Worm (Caenorhabditis elegans) whole organism, L4 larva: ENCODE measurements around the gene B0218.5.

Source experiments
- F10B5.3 ChIP-seq: sonication (generic microtip); optimal IDR thresholded peaks from 2 replicates; lab custom pipeline; 2016; ENCODE audit warnings: mild to moderate bottlenecking, missing genetic modification characterization, missing compliant biosample characterization
- F26F4.8 ChIP-seq: fragments of 200-800 bp; sonication (Bioruptor generic); conservative IDR thresholded peaks from 2 replicates; pipeline ENCODE4 v1.3.6; 2022; ENCODE audit warnings: missing genetic modification characterization, missing compliant biosample characterization
- T20F7.1 ChIP-seq: fragments of 200-800 bp; sonication (Bioruptor generic); optimal IDR thresholded peaks from 2 replicates; lab custom pipeline; 2018; ENCODE audit warnings: mild to moderate bottlenecking, missing genetic modification characterization, missing compliant biosample characterization
- T26A8.4 ChIP-seq: fragments of 200-800 bp; sonication (Bioruptor generic); IDR thresholded peaks from 2 replicates; pipeline ENCODE4 v1.3.6; 2022; ENCODE audit warnings: missing genetic modification characterization, missing compliant biosample characterization
- Y48G9A.11 ChIP-seq: fragments of 200-800 bp; sonication (Bioruptor generic); IDR thresholded peaks from 2 replicates; pipeline ENCODE4 v1.3.6; 2022; ENCODE audit warnings: missing genetic modification reagents, missing genetic modification characterization, missing compliant biosample characterization
- aha-1 ChIP-seq: fragments of 150-350 bp; peaks from one replicate; lab custom pipeline; 2014; ENCODE audit warnings: missing biosample characterization, missing genetic modification characterization
- ama-1 ChIP-seq: fragments of 150-350 bp; optimal IDR thresholded peaks from 2 replicates; lab custom pipeline; 2014; ENCODE audit warnings: inconsistent platforms, mixed read lengths
- ceh-20 ChIP-seq: fragments of 200-800 bp; sonication (Bioruptor generic); IDR thresholded peaks from 2 replicates; pipeline ENCODE4 v1.3.6; 2022; ENCODE audit warnings: missing genetic modification reagents, missing genetic modification characterization, missing compliant biosample characterization
- ces-1 ChIP-seq: fragments of 150-350 bp; sonication (generic microtip); optimal IDR thresholded peaks from 4 replicates; lab custom pipeline; 2014; ENCODE audit warnings: missing biosample characterization, missing genetic modification reagents, missing genetic modification characterization
- daf-12 ChIP-seq: fragments of 150-350 bp; optimal IDR thresholded peaks from 2 replicates; lab custom pipeline; 2014; ENCODE audit warnings: missing biosample characterization, missing genetic modification reagents, missing genetic modification characterization
- daf-16 ChIP-seq, 3 experiments: sonication (generic microtip); optimal IDR thresholded peaks; 2 replicates each; lab custom pipeline; 2016 to 2017; ENCODE audit warnings: missing genetic modification characterization in 3 of 3, missing genetic modification reagents in 3 of 3, mild to moderate bottlenecking in 2 of 3, missing compliant biosample characterization in 2 of 3, missing biosample characterization in 1 of 3, moderate library complexity in 1 of 3
- daf-19 ChIP-seq: fragments of 200-800 bp; sonication (Bioruptor generic); conservative IDR thresholded peaks from 2 replicates; pipeline ENCODE4 v1.3.6; 2022; ENCODE audit warnings: missing genetic modification characterization, missing compliant biosample characterization
- dmd-9 ChIP-seq: fragments of 200-800 bp; sonication (Bioruptor generic); IDR thresholded peaks from 2 replicates; pipeline ENCODE4 v1.3.6; 2022; ENCODE audit warnings: missing genetic modification reagents, missing genetic modification characterization, missing compliant biosample characterization
- dve-1 ChIP-seq: sonication (generic microtip); optimal IDR thresholded peaks from 2 replicates; lab custom pipeline; 2017; ENCODE audit warnings: antibody characterized with exemption, mild to moderate bottlenecking, missing genetic modification characterization, missing compliant biosample characterization; ENCODE audit not compliant: insufficient read depth
- egl-43 ChIP-seq: fragments of 200-800 bp; sonication (Bioruptor generic); IDR thresholded peaks from 2 replicates; pipeline ENCODE4 v1.3.6; 2022; ENCODE audit warnings: missing genetic modification reagents, missing genetic modification characterization, missing compliant biosample characterization
- hlh-11 ChIP-seq: fragments of 200-800 bp; sonication (Bioruptor generic); optimal IDR thresholded peaks from 2 replicates; lab custom pipeline; 2018; ENCODE audit warnings: mild to moderate bottlenecking, missing genetic modification characterization, missing compliant biosample characterization
- hlh-30 ChIP-seq: sonication (generic microtip); optimal IDR thresholded peaks from 2 replicates; lab custom pipeline; 2017; ENCODE audit warnings: antibody characterized with exemption, mild to moderate bottlenecking, missing genetic modification characterization, missing compliant biosample characterization; ENCODE audit not compliant: insufficient read depth
- hmg-1.1 ChIP-seq: fragments of 200-800 bp; sonication (Bioruptor generic); IDR thresholded peaks from 2 replicates; pipeline ENCODE4 v1.3.6; 2022; ENCODE audit warnings: missing genetic modification reagents, missing genetic modification characterization, missing compliant biosample characterization
- jun-1 ChIP-seq: fragments of 150-350 bp; optimal IDR thresholded peaks from 2 replicates; lab custom pipeline; 2014; ENCODE audit warnings: missing biosample characterization, missing genetic modification reagents, missing genetic modification characterization
- lim-7 ChIP-seq: fragments of 200-800 bp; sonication (Bioruptor generic); IDR thresholded peaks from 2 replicates; pipeline ENCODE4 v1.3.6; 2022; ENCODE audit warnings: missing genetic modification characterization, missing compliant biosample characterization
- lin-13 ChIP-seq: fragments of 150-350 bp; optimal IDR thresholded peaks from 2 replicates; lab custom pipeline; 2014; ENCODE audit warnings: missing biosample characterization, missing genetic modification reagents, missing genetic modification characterization
- lin-15B ChIP-seq: fragments of 150-350 bp; sonication (generic microtip); optimal IDR thresholded peaks from 3 replicates; lab custom pipeline; 2014; ENCODE audit warnings: missing biosample characterization, missing genetic modification characterization
- lin-29 ChIP-seq: fragments of 200-800 bp; sonication (Bioruptor generic); IDR thresholded peaks from 2 replicates; pipeline ENCODE4 v1.3.6; 2022; ENCODE audit warnings: missing genetic modification reagents, missing genetic modification characterization, missing compliant biosample characterization
- mep-1 ChIP-seq: fragments of 150-350 bp; sonication (generic microtip); optimal IDR thresholded peaks from 3 replicates; lab custom pipeline; 2014; ENCODE audit warnings: missing biosample characterization, missing genetic modification characterization
- nhr-25 ChIP-seq: sonication (generic microtip); optimal IDR thresholded peaks from 2 replicates; lab custom pipeline; 2017; ENCODE audit warnings: missing genetic modification characterization, mild to moderate bottlenecking, missing compliant biosample characterization, antibody characterized with exemption, moderate library complexity, borderline replicate concordance; ENCODE audit not compliant: insufficient read depth
- nhr-28 ChIP-seq: fragments of 150-350 bp; optimal IDR thresholded peaks from 2 replicates; lab custom pipeline; 2014; ENCODE audit warnings: missing biosample characterization, missing genetic modification characterization
- nhr-48 ChIP-seq: sonication (generic microtip); optimal IDR thresholded peaks from 2 replicates; lab custom pipeline; 2016; ENCODE audit warnings: mild to moderate bottlenecking, missing genetic modification characterization, missing compliant biosample characterization
- nhr-6 ChIP-seq: fragments of 150-350 bp; optimal IDR thresholded peaks from 2 replicates; lab custom pipeline; 2014; ENCODE audit warnings: missing biosample characterization, missing genetic modification characterization
- nhr-77 ChIP-seq: fragments of 150-350 bp; optimal IDR thresholded peaks from 2 replicates; lab custom pipeline; 2014; ENCODE audit warnings: missing biosample characterization, missing genetic modification characterization
- pqm-1 ChIP-seq: sonication (generic microtip); optimal IDR thresholded peaks from 2 replicates; lab custom pipeline; 2017; ENCODE audit warnings: missing biosample characterization, missing genetic modification characterization
- sdz-12 ChIP-seq: fragments of 200-800 bp; sonication (Bioruptor generic); optimal IDR thresholded peaks from 2 replicates; lab custom pipeline; 2018; ENCODE audit warnings: mild to moderate bottlenecking, missing genetic modification characterization, missing compliant biosample characterization
- snpc-4 ChIP-seq: fragments of 150-350 bp; optimal IDR thresholded peaks from 2 replicates; lab custom pipeline; 2014; ENCODE audit warnings: missing biosample characterization, missing genetic modification characterization
- unc-130 ChIP-seq: sonication (generic microtip); optimal IDR thresholded peaks from 2 replicates; lab custom pipeline; 2016; ENCODE audit warnings: missing genetic modification reagents, missing genetic modification characterization, missing compliant biosample characterization
- unc-62 ChIP-seq, 3 experiments: fragments of 150-350 bp in 1 of 3; sonication (generic microtip); optimal IDR thresholded peaks in 2 of 3; peaks in 1 of 3; 1 replicate in 1 of 3; 2 replicates in 2 of 3; lab custom pipeline; 2014 to 2017; ENCODE audit warnings: missing biosample characterization in 3 of 3, missing genetic modification characterization in 3 of 3, missing genetic modification reagents in 3 of 3, missing genotype in 1 of 3
- zag-1 ChIP-seq: fragments of 150-350 bp; optimal IDR thresholded peaks from 2 replicates; lab custom pipeline; 2014; ENCODE audit warnings: missing biosample characterization, missing genetic modification characterization
- zfp-2 ChIP-seq: sonication (generic microtip); optimal IDR thresholded peaks from 2 replicates; lab custom pipeline; 2016; ENCODE audit warnings: mild to moderate bottlenecking, missing genetic modification characterization, missing compliant biosample characterization
- ztf-7 ChIP-seq: fragments of 150-350 bp; optimal IDR thresholded peaks from 2 replicates; lab custom pipeline; 2014; ENCODE audit warnings: missing biosample characterization, missing genetic modification characterization

B0218.5 gene

ce11 chrIV:8203555-8203954, 46.5 kb upstream of the B0218.5 start:
- TF ChIP-seq zfp-2 (tag; lab: Kevin White, UChicago) (no peak), T26A8.4 (GFP tag; lab: Robert Waterston, UW) (no peak), zag-1 (tag; lab: Kevin White, UChicago) (no peak), daf-19 (GFP tag; lab: Robert Waterston, UW) (no peak), ama-1 (lab: Kevin White, UChicago) (no peak), unc-62 (GFP tag; optimal IDR thresholded peaks at IDR 0.05 in 1 of 2; lab: Kevin White, UChicago) (peak in 1 of 2 experiments; percentile 96), unc-62 (tag; optimal IDR thresholded peaks at IDR 0.05; lab: Kevin White, UChicago) (no peak), hmg-1.1 (no peak), lin-13 (GFP tag; lab: Kevin White, UChicago) (no peak), hlh-30 (tag; lab: Kevin White, UChicago) (no peak)

ce11 chrIV:8201133-8201532, 44.1 kb upstream of the B0218.5 start, which contains the start of gene glrx-22:
glrx-22 (minus strand) TSS chrIV:8201233.
- TF ChIP-seq jun-1 (tag; lab: Kevin White, UChicago) (no peak), aha-1 (tag; lab: Kevin White, UChicago) (peak; percentile 35)

- TF ChIP-seq T20F7.1 (peak; percentile 31), nhr-28 (tag; lab: Kevin White, UChicago) (peak; percentile 23), ceh-20 (GFP tag; lab: Robert Waterston, UW) (no peak), hlh-11 (tag; lab: Kevin White, UChicago) (peak; percentile 40), dmd-9 (GFP tag; lab: Robert Waterston, UW) (no peak), lin-29 (GFP tag; lab: Robert Waterston, UW) (no peak), lim-7 (GFP tag; lab: Robert Waterston, UW) (no peak), nhr-77 (tag; lab: Kevin White, UChicago) (peak; percentile 50), ces-1 (GFP tag; lab: Kevin White, UChicago) (no peak), dve-1 (tag; lab: Kevin White, UChicago) (peak; percentile 46), daf-16 (GFP tag; optimal IDR thresholded peaks at IDR 0.05; lab: Kevin White, UChicago) (no peak), daf-16 (tag; optimal IDR thresholded peaks at IDR 0.05; lab: Kevin White, UChicago) (peak; percentile 73), egl-43 (GFP tag; lab: Robert Waterston, UW) (no peak), pqm-1 (tag; lab: Kevin White, UChicago) (peak; percentile 67), snpc-4 (tag; lab: Kevin White, UChicago) (no peak), F10B5.3 (tag; lab: Kevin White, UChicago) (no peak), ztf-7 (tag; lab: Kevin White, UChicago) (peak; percentile 18), nhr-6 (peak; percentile 59), mep-1 (tag; lab: Kevin White, UChicago) (peak; percentile 12), lin-15B (tag; lab: Kevin White, UChicago) (no peak)
Observed at ce11 chrIV:8199824-8200223, 42.8 kb upstream of the B0218.5 start.

ce11 chrIV:8199274-8199673, 42.2 kb upstream of the B0218.5 start:
- TF ChIP-seq daf-12 (tag; lab: Kevin White, UChicago): no peak
- TF ChIP-seq unc-62 (GFP tag; optimal IDR thresholded peaks at IDR 0.05 in 1 of 2; lab: Kevin White, UChicago): peak in 1 of 2 experiments; percentile 86
- no peak for TF ChIP-seq unc-62 (tag; optimal IDR thresholded peaks at IDR 0.05; lab: Kevin White, UChicago)

ce11 chrIV:8198851-8199250, 41.8 kb upstream of the B0218.5 start, which contains the start of gene wsp-1:
wsp-1 (minus strand) TSS chrIV:8198951.
- TF ChIP-seq nhr-48 (tag; lab: Kevin White, UChicago): no peak
- TF ChIP-seq Y48G9A.11 (GFP tag; lab: Robert Waterston, UW): no peak
- no peak for TF ChIP-seq sdz-12 (GFP tag; lab: Kevin White, UChicago)
- no peak for TF ChIP-seq nhr-25 (tag; lab: Kevin White, UChicago)
- TF ChIP-seq ceh-20 (GFP tag; lab: Robert Waterston, UW): no peak
- TF ChIP-seq F26F4.8 (GFP tag; lab: Robert Waterston, UW): no peak
- no peak for TF ChIP-seq unc-130 (GFP tag; lab: Kevin White, UChicago)
